Worm (Caenorhabditis elegans): ENCODE data around the gene F40F8.12.

ce11 chrII:11178737-11179136 lies 49.1 kb downstream of the F40F8.12 start:
- TF ChIP-seq unc-62 (GFP tag; optimal IDR thresholded peaks at IDR 0.05) (no peak), nhr-76 (tag; optimal IDR thresholded peaks at IDR 0.05) (no peak), fos-1 (tag; optimal IDR thresholded peaks at IDR 0.05) (no peak), eor-1 (tag; optimal IDR thresholded peaks at IDR 0.05) (no peak)

Data from whole organism, L3 larva.